Fruit fly (Drosophila melanogaster) whole organism, prepupa: ENCODE data around the gene MME1.

Source experiments
- Blimp-1 ChIP-seq: fragments of 200-800 bp; sonication (Bioruptor generic); optimal IDR thresholded peaks from 3 replicates; lab custom pipeline; 2017; ENCODE audit warnings: missing biosample characterization, missing genetic modification characterization, mild to moderate bottlenecking, moderate library complexity, missing genetic modification reagents
- CG10631 ChIP-seq: fragments of 200-800 bp; sonication (Bioruptor generic); optimal IDR thresholded peaks from 2 replicates; lab custom pipeline; 2016; ENCODE audit warnings: missing biosample characterization, missing genetic modification characterization
- CG10669 ChIP-seq: fragments of 200-800 bp; sonication (Bioruptor generic); optimal IDR thresholded peaks from 3 replicates; lab custom pipeline; 2018; ENCODE audit warnings: missing biosample characterization, mild to moderate bottlenecking, missing genetic modification characterization, moderate library complexity
- CG11294 ChIP-seq: fragments of 200-800 bp; sonication (Bioruptor generic); IDR thresholded peaks from 2 replicates; pipeline ENCODE4 v1.3.6; 2022; ENCODE audit warnings: missing biosample characterization, missing genetic modification characterization
- CG11762 ChIP-seq: fragments of 200-800 bp; sonication (Bioruptor generic); optimal IDR thresholded peaks from 3 replicates; lab custom pipeline; 2016; ENCODE audit warnings: missing biosample characterization, missing genetic modification characterization; ENCODE audit not compliant: insufficient read depth
- CG11902 ChIP-seq: fragments of 200-800 bp; sonication (Bioruptor generic); optimal IDR thresholded peaks from 3 replicates; lab custom pipeline; 2016; ENCODE audit warnings: missing biosample characterization, missing genetic modification characterization
- CG15336 ChIP-seq: fragments of 200-800 bp; sonication (Bioruptor generic); IDR thresholded peaks from 2 replicates; pipeline ENCODE4 v1.3.6; 2022; ENCODE audit warnings: missing biosample characterization, missing genetic modification characterization
- CG1621 ChIP-seq: fragments of 200-800 bp; sonication (Bioruptor generic); optimal IDR thresholded peaks from 3 replicates; lab custom pipeline; 2018; ENCODE audit warnings: missing biosample characterization, mild to moderate bottlenecking, missing genetic modification characterization
- CG16779 ChIP-seq: fragments of 200-800 bp; sonication (Bioruptor generic); optimal IDR thresholded peaks from 3 replicates; lab custom pipeline; 2017; ENCODE audit warnings: missing biosample characterization, mild to moderate bottlenecking, missing genetic modification characterization
- CG3032 ChIP-seq: fragments of 200-800 bp; optimal IDR thresholded peaks from 2 replicates; lab custom pipeline; 2019; ENCODE audit warnings: missing biosample characterization, mild to moderate bottlenecking, missing genetic modification characterization, moderate library complexity
- CG31627 ChIP-seq: fragments of 200-800 bp; sonication (Bioruptor generic); optimal IDR thresholded peaks from 3 replicates; lab custom pipeline; 2016; ENCODE audit warnings: missing biosample characterization, missing genetic modification characterization
- CG32006 ChIP-seq: fragments of 200-800 bp; sonication (Bioruptor generic); optimal IDR thresholded peaks from 3 replicates; lab custom pipeline; 2017; ENCODE audit warnings: missing biosample characterization, mild to moderate bottlenecking, missing genetic modification characterization
- CG34406 ChIP-seq: fragments of 200-800 bp; sonication (Bioruptor generic); optimal IDR thresholded peaks from 3 replicates; lab custom pipeline; 2016; ENCODE audit warnings: missing biosample characterization, missing genetic modification characterization
- CG3919 ChIP-seq: fragments of 200-800 bp; sonication (Bioruptor generic); optimal IDR thresholded peaks from 3 replicates; lab custom pipeline; 2016; ENCODE audit warnings: missing biosample characterization, missing genetic modification characterization
- CG4318 ChIP-seq: fragments of 200-800 bp; sonication (Bioruptor generic); optimal IDR thresholded peaks from 3 replicates; lab custom pipeline; 2017; ENCODE audit warnings: missing biosample characterization, mild to moderate bottlenecking, missing genetic modification characterization
- CG6792 ChIP-seq: fragments of 200-800 bp; sonication (Bioruptor generic); optimal IDR thresholded peaks from 3 replicates; lab custom pipeline; 2016; ENCODE audit warnings: missing biosample characterization, missing genetic modification characterization
- CG6808 ChIP-seq: fragments of 200-800 bp; sonication (Bioruptor generic); optimal IDR thresholded peaks from 3 replicates; lab custom pipeline; 2017; ENCODE audit warnings: missing biosample characterization, missing genetic modification characterization, mild to moderate bottlenecking, moderate library complexity, missing genetic modification reagents
- CG6854 ChIP-seq: fragments of 200-800 bp; sonication (Bioruptor generic); optimal IDR thresholded peaks from 2 replicates; lab custom pipeline; 2017; ENCODE audit warnings: missing biosample characterization, mild to moderate bottlenecking, missing genetic modification characterization
- CG7368 ChIP-seq: fragments of 200-800 bp; sonication (Bioruptor generic); optimal IDR thresholded peaks from 3 replicates; lab custom pipeline; 2016; ENCODE audit warnings: missing biosample characterization, missing genetic modification characterization
- CG8119 ChIP-seq: fragments of 200-800 bp; sonication (Bioruptor generic); IDR thresholded peaks from 3 replicates; pipeline ENCODE4 v1.3.6; 2022; ENCODE audit warnings: missing biosample characterization, missing genetic modification characterization
- CG8319 ChIP-seq: fragments of 200-800 bp; sonication (Bioruptor generic); optimal IDR thresholded peaks from 3 replicates; lab custom pipeline; 2016; ENCODE audit warnings: missing biosample characterization, missing genetic modification characterization
- CG8632 ChIP-seq: fragments of 200-800 bp; sonication (Bioruptor generic); optimal IDR thresholded peaks from 3 replicates; lab custom pipeline; 2016; ENCODE audit warnings: missing biosample characterization, missing genetic modification characterization
- Eip75B ChIP-seq: fragments of 200-800 bp; sonication (Bioruptor generic); optimal IDR thresholded peaks from 3 replicates; lab custom pipeline; 2016; ENCODE audit warnings: missing biosample characterization, missing genetic modification characterization
- Eip78C ChIP-seq: fragments of 200-800 bp; sonication (Bioruptor generic); peaks from one replicate; lab custom pipeline; 2016; ENCODE audit warnings: missing biosample characterization, missing genetic modification characterization
- Eip93F ChIP-seq: fragments of 200-800 bp; sonication (Bioruptor generic); optimal IDR thresholded peaks from 2 replicates; lab custom pipeline; 2016; ENCODE audit warnings: missing biosample characterization, mild to moderate bottlenecking, missing genetic modification characterization
- Ets21C ChIP-seq: fragments of 200-800 bp; sonication (Bioruptor generic); optimal IDR thresholded peaks from 3 replicates; lab custom pipeline; 2016; ENCODE audit warnings: missing biosample characterization, missing genetic modification characterization
- Ets96B ChIP-seq: fragments of 200-800 bp; optimal IDR thresholded peaks from 2 replicates; lab custom pipeline; 2019; ENCODE audit warnings: missing biosample characterization, mild to moderate bottlenecking, missing genetic modification characterization, moderate library complexity
- Gug ChIP-seq: fragments of 200-800 bp; sonication (Bioruptor generic); IDR thresholded peaks from 2 replicates; pipeline ENCODE4 v1.3.6; 2022; ENCODE audit warnings: missing biosample characterization, missing genetic modification characterization
- Hr39 ChIP-seq: fragments of 200-800 bp; sonication (Bioruptor generic); optimal IDR thresholded peaks from 2 replicates; lab custom pipeline; 2016; ENCODE audit warnings: missing biosample characterization, missing genetic modification characterization
- Hr4 ChIP-seq: fragments of 200-800 bp; sonication (Bioruptor generic); optimal IDR thresholded peaks from 3 replicates; lab custom pipeline; 2016; ENCODE audit warnings: missing biosample characterization, missing genetic modification characterization
- Lpt ChIP-seq: fragments of 200-800 bp; sonication (Bioruptor generic); optimal IDR thresholded peaks from 3 replicates; lab custom pipeline; 2016; ENCODE audit warnings: missing biosample characterization, missing genetic modification characterization
- Met ChIP-seq: fragments of 200-800 bp; sonication (Bioruptor generic); optimal IDR thresholded peaks from 3 replicates; lab custom pipeline; 2016; ENCODE audit warnings: missing biosample characterization, missing genetic modification characterization
- OdsH ChIP-seq: fragments of 200-800 bp; sonication (Bioruptor generic); optimal IDR thresholded peaks from 3 replicates; lab custom pipeline; 2016; ENCODE audit warnings: missing biosample characterization, missing genetic modification characterization
- Smox ChIP-seq: fragments of 200-800 bp; sonication (Bioruptor generic); optimal IDR thresholded peaks from 3 replicates; lab custom pipeline; 2016; ENCODE audit warnings: missing biosample characterization, missing genetic modification characterization
- Sox14 ChIP-seq: fragments of 200-800 bp; sonication (Bioruptor generic); optimal IDR thresholded peaks from 3 replicates; lab custom pipeline; 2016; ENCODE audit warnings: missing biosample characterization, missing genetic modification characterization
- Sox15 ChIP-seq: fragments of 200-800 bp; sonication (Bioruptor generic); optimal IDR thresholded peaks from 3 replicates; lab custom pipeline; 2016; ENCODE audit warnings: missing biosample characterization, missing genetic modification characterization
- achi ChIP-seq: fragments of 200-800 bp; sonication (Bioruptor generic); optimal IDR thresholded peaks from 3 replicates; lab custom pipeline; 2016; ENCODE audit warnings: missing biosample characterization, missing genetic modification characterization
- acj6 ChIP-seq: fragments of 200-800 bp; sonication (Bioruptor generic); optimal IDR thresholded peaks from 3 replicates; lab custom pipeline; 2016; ENCODE audit warnings: missing biosample characterization, missing genetic modification characterization
- dsx ChIP-seq: fragments of 200-800 bp; optimal IDR thresholded peaks from 3 replicates; lab custom pipeline; 2019; ENCODE audit warnings: missing biosample characterization, mild to moderate bottlenecking, missing genetic modification characterization, moderate library complexity; ENCODE audit not compliant: poor library complexity, severe bottlenecking
- eg ChIP-seq: fragments of 200-800 bp; sonication (Bioruptor generic); IDR thresholded peaks from 3 replicates; pipeline ENCODE4 v1.3.6; 2022; ENCODE audit warnings: missing biosample characterization, missing genetic modification characterization
- esn ChIP-seq: fragments of 200-800 bp; sonication (Bioruptor generic); optimal IDR thresholded peaks from 2 replicates; lab custom pipeline; 2016; ENCODE audit warnings: missing biosample characterization, mild to moderate bottlenecking, missing genetic modification characterization, moderate library complexity
- fd85E ChIP-seq: fragments of 200-800 bp; sonication (Bioruptor generic); optimal IDR thresholded peaks from 3 replicates; lab custom pipeline; 2016; ENCODE audit warnings: missing biosample characterization, missing genetic modification characterization
- lz ChIP-seq: fragments of 200-800 bp; sonication (Bioruptor generic); optimal IDR thresholded peaks from 3 replicates; lab custom pipeline; 2016; ENCODE audit warnings: missing biosample characterization, missing genetic modification characterization
- pdm3 ChIP-seq: fragments of 200-800 bp; sonication (Bioruptor generic); optimal IDR thresholded peaks from 3 replicates; lab custom pipeline; 2016; ENCODE audit warnings: missing biosample characterization, missing genetic modification characterization
- salr ChIP-seq, 2 experiments: fragments of 200-800 bp; sonication (Bioruptor generic); optimal IDR thresholded peaks; 3 replicates each; lab custom pipeline; 2016 to 2018; ENCODE audit warnings: missing biosample characterization in 2 of 2, missing genetic modification characterization in 2 of 2, mild to moderate bottlenecking in 1 of 2
- spab ChIP-seq: fragments of 200-800 bp; sonication (Bioruptor generic); optimal IDR thresholded peaks from 2 replicates; lab custom pipeline; 2017; ENCODE audit warnings: missing biosample characterization, mild to moderate bottlenecking, missing genetic modification characterization, missing genetic modification reagents
- ss ChIP-seq, 2 experiments: fragments of 200-800 bp; sonication (Bioruptor generic); optimal IDR thresholded peaks; 2 replicates in 1 of 2; 3 replicates in 1 of 2; lab custom pipeline; 2017 to 2018; ENCODE audit warnings: mild to moderate bottlenecking in 2 of 2, missing biosample characterization in 2 of 2, missing genetic modification characterization in 2 of 2, moderate library complexity in 1 of 2
- svp ChIP-seq: fragments of 200-800 bp; sonication (Bioruptor generic); peaks from one replicate; lab custom pipeline; 2016; ENCODE audit warnings: missing biosample characterization, missing genetic modification characterization
- topi ChIP-seq: fragments of 200-800 bp; sonication (Bioruptor generic); optimal IDR thresholded peaks from 3 replicates; lab custom pipeline; 2016; ENCODE audit warnings: missing biosample characterization, missing genetic modification characterization
- vri ChIP-seq: fragments of 200-800 bp; sonication (Bioruptor generic); optimal IDR thresholded peaks from 3 replicates; lab custom pipeline; 2016; ENCODE audit warnings: missing biosample characterization, mild to moderate bottlenecking, missing genetic modification characterization

Gene MME1

DNA sequence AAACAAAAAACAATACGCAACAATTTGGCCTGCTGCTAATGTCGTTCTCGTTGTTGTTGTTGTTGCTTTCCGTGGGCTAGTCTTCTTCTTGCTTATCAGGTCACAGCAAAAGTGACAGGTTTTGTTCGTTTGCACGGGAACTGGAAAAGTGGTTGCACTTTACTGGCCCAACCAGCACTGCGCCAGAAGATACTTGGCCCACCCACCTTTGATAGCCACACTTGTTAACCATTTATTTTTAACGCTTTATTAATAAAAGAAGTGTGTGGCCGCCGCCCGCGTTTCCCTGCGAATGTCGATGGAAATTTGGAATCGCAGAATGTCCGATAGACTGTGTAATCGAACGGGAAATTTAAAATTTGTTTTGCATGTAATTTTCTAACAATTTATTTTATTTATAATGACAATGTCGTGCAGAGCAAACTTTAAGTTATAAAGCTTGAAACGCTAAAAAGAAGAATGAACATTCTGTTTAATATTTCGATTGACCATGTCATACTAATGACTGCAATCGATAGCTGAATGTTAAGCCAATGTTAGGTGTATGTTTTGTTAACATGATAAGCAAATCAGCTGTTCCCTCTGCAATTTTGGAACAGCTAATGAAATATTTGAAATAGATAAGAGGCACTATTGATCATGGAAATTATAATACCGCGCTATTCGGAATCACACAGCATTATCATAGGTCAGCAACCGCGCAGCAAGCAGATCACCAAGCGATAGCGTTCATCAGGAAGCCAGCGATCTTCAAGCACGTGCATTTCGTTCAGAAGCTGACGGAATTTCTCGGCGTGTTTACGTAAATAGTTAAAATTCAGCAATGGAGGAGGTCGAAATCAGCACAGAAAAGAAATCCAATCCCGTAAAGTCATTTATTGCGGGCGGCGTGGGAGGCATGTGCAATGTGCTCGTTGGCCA, at the start of gene MME1, which contains the start of gene CG31908:
TSS of gene MME1 (plus strand) at position 539 of the 921 bp plus-strand sequence.
TSS of gene CG31908 (minus strand) at position 402 of the 921 bp plus-strand sequence.
- TF ChIP-seq Sox14 (GFP tag; lab: Kevin White, UChicago) (peak; percentile 52), CG8119 (GFP tag; lab: Robert Waterston, UW) (no peak; the same call in 2 of the 3 replicates), OdsH (GFP tag; lab: Kevin White, UChicago) (peak; percentile 27), Lpt (GFP tag; lab: Kevin White, UChicago) (no peak), CG16779 (tag; lab: Kevin White, UChicago) (no peak), esn (GFP tag; lab: Kevin White, UChicago) (peak; percentile 68), fd85E (GFP tag; lab: Kevin White, UChicago) (no peak), CG3919 (GFP tag; lab: Kevin White, UChicago) (peak; percentile 29), CG34406 (GFP tag; lab: Kevin White, UChicago) (peak; percentile 12), CG11762 (GFP tag; lab: Kevin White, UChicago) (no peak), Sox15 (GFP tag; lab: Kevin White, UChicago) (no peak), CG10631 (GFP tag; lab: Kevin White, UChicago) (peak; percentile 29), Eip78C (peak; percentile 73), CG8632 (GFP tag; lab: Kevin White, UChicago) (peak; percentile 1), svp (GFP tag; lab: Kevin White, UChicago) (peak; percentile 81), Blimp-1 (GFP tag; lab: Kevin White, UChicago) (no peak), Eip93F (no peak), CG15336 (GFP tag; lab: Robert Waterston, UW) (no peak), Gug (no peak), CG11902 (GFP tag; lab: Kevin White, UChicago) (no peak), CG7368 (GFP tag; lab: Kevin White, UChicago) (no peak), Smox (GFP tag; lab: Kevin White, UChicago) (peak; percentile 24), CG10669 (GFP tag; lab: Kevin White, UChicago) (no peak), lz (GFP tag; lab: Kevin White, UChicago) (peak; percentile 38), CG31627 (peak; percentile 36), Ets96B (tag; lab: Kevin White, UChicago) (no peak), achi (GFP tag; lab: Kevin White, UChicago) (peak; percentile 80), CG4318 (GFP tag; lab: Kevin White, UChicago) (no peak), CG3032 (tag; lab: Kevin White, UChicago) (peak; percentile 5), Hr39 (GFP tag; lab: Kevin White, UChicago) (peak; percentile 44), CG1621 (tag; lab: Kevin White, UChicago) (no peak), Eip75B (GFP tag; lab: Kevin White, UChicago) (peak; percentile 47), pdm3 (GFP tag; lab: Kevin White, UChicago) (peak; percentile 28), Hr4 (GFP tag; lab: Kevin White, UChicago) (peak; percentile 37), spab (GFP tag; lab: Kevin White, UChicago) (no peak), Ets21C (GFP tag; lab: Kevin White, UChicago) (no peak), dsx (GFP tag; lab: Kevin White, UChicago) (no peak), vri (peak; percentile 27), CG32006 (GFP tag; lab: Kevin White, UChicago) (no peak), CG6808 (GFP tag; lab: Kevin White, UChicago) (no peak), acj6 (GFP tag; lab: Kevin White, UChicago) (no peak), topi (GFP tag; lab: Kevin White, UChicago) (peak; percentile 43), Met (GFP tag; lab: Kevin White, UChicago) (peak; percentile 58), CG11294 (GFP tag; lab: Robert Waterston, UW) (no peak), salr (GFP tag; optimal IDR thresholded peaks at IDR 0.05; lab: Kevin White, UChicago) (no peak), eg (GFP tag; lab: Robert Waterston, UW) (no peak), CG8319 (GFP tag; lab: Kevin White, UChicago) (peak; percentile 10), CG6792 (GFP tag; lab: Kevin White, UChicago) (peak; percentile 14), CG6854 (GFP tag; lab: Kevin White, UChicago) (no peak), ss (GFP tag; optimal IDR thresholded peaks at IDR 0.05; lab: Kevin White, UChicago) (no peak)
